Fruit fly (Drosophila melanogaster) whole organism, embryonic: ENCODE measurements around the gene cic.

ENCODE experiments used
- B-H1 ChIP-seq: fragments of 200-800 bp; sonication (Bioruptor generic); IDR thresholded peaks from 3 replicates; pipeline ENCODE4 v1.3.6; 2022; ENCODE audit warnings: missing biosample characterization, missing genetic modification characterization
- BEAF-32 ChIP-seq: fragments of 200-800 bp; sonication (Bioruptor generic); optimal IDR thresholded peaks from 3 replicates; lab custom pipeline; 2017; ENCODE audit warnings: missing biosample characterization, missing genetic modification characterization, mild to moderate bottlenecking, moderate library complexity, missing genetic modification reagents
- CG11093 ChIP-seq: fragments of 200-800 bp; sonication (Bioruptor generic); IDR thresholded peaks from 3 replicates; pipeline ENCODE4 v1.3.6; 2022; ENCODE audit warnings: missing biosample characterization, missing genetic modification characterization
- CG12071 ChIP-seq: fragments of 200-800 bp; sonication (Bioruptor generic); optimal IDR thresholded peaks from 3 replicates; lab custom pipeline; 2018; ENCODE audit warnings: missing biosample characterization, mild to moderate bottlenecking, missing genetic modification characterization
- CG13424 ChIP-seq: fragments of 200-800 bp; sonication (Bioruptor generic); optimal IDR thresholded peaks from 2 replicates; lab custom pipeline; 2019; ENCODE audit warnings: missing biosample characterization, mild to moderate bottlenecking, missing genetic modification characterization, moderate library complexity
- CG14710 ChIP-seq: fragments of 200-800 bp; sonication (Bioruptor generic); optimal IDR thresholded peaks from 3 replicates; lab custom pipeline; 2019; ENCODE audit warnings: missing biosample characterization, mild to moderate bottlenecking, missing genetic modification characterization, moderate library complexity
- CG16863 ChIP-seq: fragments of 200-800 bp; sonication (Bioruptor generic); optimal IDR thresholded peaks from 3 replicates; lab custom pipeline; 2016; ENCODE audit warnings: missing biosample characterization, missing genetic modification characterization
- CG17361 ChIP-seq: fragments of 200-800 bp; sonication (Bioruptor generic); IDR thresholded peaks from 3 replicates; pipeline ENCODE4 v1.3.6; 2022; ENCODE audit warnings: missing biosample characterization, missing genetic modification characterization
- CG1832 ChIP-seq: fragments of 200-800 bp; sonication (Bioruptor generic); optimal IDR thresholded peaks from 2 replicates; lab custom pipeline; 2017; ENCODE audit warnings: missing biosample characterization, mild to moderate bottlenecking, missing genetic modification characterization, inconsistent platforms
- CG2120 ChIP-seq: fragments of 200-800 bp; sonication (Bioruptor generic); optimal IDR thresholded peaks from 3 replicates; lab custom pipeline; 2016; ENCODE audit warnings: missing biosample characterization, missing genetic modification characterization
- CG2889 ChIP-seq: fragments of 200-800 bp; sonication (Bioruptor generic); IDR thresholded peaks from 3 replicates; pipeline ENCODE4 v1.3.6; 2022; ENCODE audit warnings: missing biosample characterization, missing genetic modification characterization
- CG33213 ChIP-seq: fragments of 200-800 bp; sonication (Bioruptor generic); optimal IDR thresholded peaks from 3 replicates; lab custom pipeline; 2016; ENCODE audit warnings: missing biosample characterization, missing genetic modification characterization
- CG4328 ChIP-seq: fragments of 200-800 bp; sonication (Bioruptor generic); optimal IDR thresholded peaks from 3 replicates; lab custom pipeline; 2017; ENCODE audit warnings: missing biosample characterization, missing genetic modification reagents, missing genetic modification characterization
- CG6765 ChIP-seq: fragments of 200-800 bp; sonication (Bioruptor generic); optimal IDR thresholded peaks from 3 replicates; lab custom pipeline; 2017; ENCODE audit warnings: missing biosample characterization, mild to moderate bottlenecking, missing genetic modification characterization
- CG8944 ChIP-seq: fragments of 200-800 bp; sonication (Bioruptor generic); optimal IDR thresholded peaks from 3 replicates; lab custom pipeline; 2016; ENCODE audit warnings: missing biosample characterization, missing genetic modification characterization
- CoRest ChIP-seq: fragments of 200-800 bp; sonication (Bioruptor generic); optimal IDR thresholded peaks from 3 replicates; lab custom pipeline; 2018; ENCODE audit warnings: missing biosample characterization, mild to moderate bottlenecking, missing genetic modification characterization, moderate library complexity
- Dad ChIP-seq: fragments of 200-800 bp; sonication (Bioruptor generic); optimal IDR thresholded peaks from 3 replicates; lab custom pipeline; 2016; ENCODE audit warnings: missing biosample characterization, missing genetic modification characterization
- Dref ChIP-seq: fragments of 200-800 bp; sonication (Bioruptor generic); IDR thresholded peaks from 2 replicates; pipeline ENCODE4 v1.3.6; 2022; ENCODE audit warnings: missing biosample characterization, missing genetic modification characterization
- Ets65A ChIP-seq: fragments of 200-800 bp; sonication (Bioruptor generic); peaks from one replicate; lab custom pipeline; 2016; ENCODE audit warnings: missing biosample characterization, missing genetic modification characterization
- Nf-YA ChIP-seq: fragments of 200-800 bp; sonication (Bioruptor generic); IDR thresholded peaks from 2 replicates; pipeline ENCODE4 v1.3.6; 2022; ENCODE audit warnings: missing biosample characterization, missing genetic modification characterization
- Nf-YB ChIP-seq: fragments of 200-800 bp; sonication (Bioruptor generic); optimal IDR thresholded peaks from 3 replicates; lab custom pipeline; 2019; ENCODE audit warnings: missing biosample characterization, mild to moderate bottlenecking, missing genetic modification characterization, moderate library complexity
- PHDP ChIP-seq: fragments of 200-800 bp; sonication (Bioruptor generic); optimal IDR thresholded peaks from 3 replicates; lab custom pipeline; 2018; ENCODE audit warnings: missing biosample characterization, mild to moderate bottlenecking, missing genetic modification characterization, moderate library complexity
- al ChIP-seq: fragments of 200-800 bp; sonication (Bioruptor generic); IDR thresholded peaks from 2 replicates; pipeline ENCODE4 v1.3.6; 2022; ENCODE audit warnings: missing biosample characterization, missing genetic modification characterization
- bigmax ChIP-seq: fragments of 200-800 bp; sonication (Bioruptor generic); optimal IDR thresholded peaks from 2 replicates; lab custom pipeline; 2018; ENCODE audit warnings: missing biosample characterization, mild to moderate bottlenecking, missing genetic modification characterization
- cad ChIP-seq: fragments of >200 bp; optimal IDR thresholded peaks from 2 replicates; lab custom pipeline; 2017; ENCODE audit warnings: missing biosample characterization, missing genetic modification characterization
- caup ChIP-seq: fragments of 200-800 bp; sonication (Bioruptor generic); optimal IDR thresholded peaks from 3 replicates; lab custom pipeline; 2017; ENCODE audit warnings: missing biosample characterization, mild to moderate bottlenecking, missing genetic modification characterization, moderate library complexity; ENCODE audit not compliant: severe bottlenecking
- dmrt11E ChIP-seq: fragments of 200-800 bp; sonication (Bioruptor generic); optimal IDR thresholded peaks from 3 replicates; lab custom pipeline; 2018; ENCODE audit warnings: missing biosample characterization, mild to moderate bottlenecking, missing genetic modification characterization, moderate library complexity
- fd64A ChIP-seq: fragments of 200-800 bp; sonication (Bioruptor generic); optimal IDR thresholded peaks from 3 replicates; lab custom pipeline; 2018; ENCODE audit warnings: missing biosample characterization, mild to moderate bottlenecking, missing genetic modification characterization
- fru ChIP-seq: fragments of >200 bp; optimal IDR thresholded peaks from 2 replicates; lab custom pipeline; 2017
- ftz-f1 ChIP-seq: fragments of 200-800 bp; sonication (Bioruptor generic); optimal IDR thresholded peaks from 2 replicates; lab custom pipeline; 2016; ENCODE audit warnings: missing biosample characterization, missing genetic modification characterization
- gsb ChIP-seq: fragments of 200-800 bp; sonication (Bioruptor generic); IDR thresholded peaks from 2 replicates; pipeline ENCODE4 v1.3.6; 2022; ENCODE audit warnings: missing biosample characterization, missing genetic modification characterization
- insv ChIP-seq, 2 experiments: fragments of 200-800 bp; sonication (Bioruptor generic); optimal IDR thresholded peaks; 3 replicates each; lab custom pipeline; 2016 to 2018; ENCODE audit warnings: missing biosample characterization in 2 of 2, missing genetic modification characterization in 2 of 2
- lbe ChIP-seq: fragments of 200-800 bp; sonication (Bioruptor generic); optimal IDR thresholded peaks from 2 replicates; lab custom pipeline; 2016; ENCODE audit warnings: missing biosample characterization, mild to moderate bottlenecking, missing genetic modification characterization
- nmo ChIP-seq: fragments of 200-800 bp; sonication (Bioruptor generic); optimal IDR thresholded peaks from 2 replicates; lab custom pipeline; 2018; ENCODE audit warnings: missing biosample characterization, mild to moderate bottlenecking, missing genetic modification characterization, moderate library complexity
- pan ChIP-seq, 4 experiments: fragments of >200 bp in 3 of 4; fragments of 200-800 bp in 1 of 4; sonication (Bioruptor generic) in 1 of 4; optimal IDR thresholded peaks in 3 of 4; IDR thresholded peaks in 1 of 4; 2 replicates each; pipeline versions ENCODE4 v1.3.6 to Lab custom; 2017 to 2022; ENCODE audit warnings: missing biosample characterization in 2 of 4, missing genetic modification characterization in 2 of 4, mixed read lengths in 1 of 4
- pfk ChIP-seq: fragments of 200-800 bp; sonication (Bioruptor generic); optimal IDR thresholded peaks from 2 replicates; lab custom pipeline; 2018; ENCODE audit warnings: missing biosample characterization, mild to moderate bottlenecking, missing genetic modification characterization, moderate library complexity
- rib ChIP-seq: fragments of 200-800 bp; sonication (Bioruptor generic); IDR thresholded peaks from 2 replicates; pipeline ENCODE4 v1.3.6; 2022; ENCODE audit warnings: missing biosample characterization, missing genetic modification characterization
- row ChIP-seq: fragments of 200-800 bp; sonication (Bioruptor generic); IDR thresholded peaks from 3 replicates; pipeline ENCODE4 v1.3.6; 2022; ENCODE audit warnings: missing biosample characterization, missing genetic modification characterization
- sens-2 ChIP-seq: fragments of 200-800 bp; sonication (Bioruptor generic); IDR thresholded peaks from 2 replicates; pipeline ENCODE4 v1.3.6; 2022; ENCODE audit warnings: missing biosample characterization, missing genetic modification characterization
- slou ChIP-seq: fragments of 200-800 bp; sonication (Bioruptor generic); optimal IDR thresholded peaks from 3 replicates; lab custom pipeline; 2016; ENCODE audit warnings: missing biosample characterization, missing genetic modification characterization
- sna ChIP-seq: fragments of 200-800 bp; sonication (Bioruptor generic); IDR thresholded peaks from 2 replicates; pipeline ENCODE4 v1.3.6; 2022; ENCODE audit warnings: missing biosample characterization, missing genetic modification characterization; ENCODE audit not compliant: partially characterized antibody
- stc ChIP-seq: fragments of 200-800 bp; sonication (Bioruptor generic); IDR thresholded peaks from 2 replicates; pipeline ENCODE4 v1.3.6; 2022; ENCODE audit warnings: missing biosample characterization, missing genetic modification characterization
- stwl ChIP-seq: fragments of 200-800 bp; sonication (Bioruptor generic); optimal IDR thresholded peaks from 3 replicates; lab custom pipeline; 2018; ENCODE audit warnings: missing biosample characterization, mild to moderate bottlenecking, missing genetic modification characterization, moderate library complexity
- tup ChIP-seq: fragments of 200-800 bp; sonication (Bioruptor generic); optimal IDR thresholded peaks from 2 replicates; lab custom pipeline; 2016; ENCODE audit warnings: missing biosample characterization, mild to moderate bottlenecking, missing genetic modification characterization, moderate library complexity
- unc-4 ChIP-seq: fragments of 200-800 bp; sonication (Bioruptor generic); IDR thresholded peaks from 2 replicates; pipeline ENCODE4 v1.3.6; 2022; ENCODE audit warnings: missing biosample characterization, missing genetic modification characterization; ENCODE audit not compliant: partially characterized antibody
- vnd ChIP-seq: fragments of 200-800 bp; sonication (Bioruptor generic); IDR thresholded peaks from 3 replicates; pipeline ENCODE4 v1.3.6; 2022; ENCODE audit warnings: missing biosample characterization, missing genetic modification characterization; ENCODE audit not compliant: partially characterized antibody
- vvl ChIP-seq: fragments of 200-800 bp; sonication (Bioruptor generic); IDR thresholded peaks from 2 replicates; pipeline ENCODE4 v1.3.6; 2022; ENCODE audit warnings: missing biosample characterization, missing genetic modification characterization

The cic gene

dm6 chr3R:20309661-20310497 is 57.3 kb downstream of the cic start (continued):
- TF ChIP-seq CG33213 (GFP tag; lab: Kevin White, UChicago) (no peak), Nf-YA (GFP tag; lab: Robert Waterston, UW) (no peak), CG14710 (tag; lab: Kevin White, UChicago) (no peak), caup (GFP tag; lab: Kevin White, UChicago) (no peak), nmo (no peak), unc-4 (GFP tag; lab: Robert Waterston, UW) (no peak), pan (optimal IDR thresholded peaks at IDR 0.05; lab: Kevin White, UChicago) (no peak), pan (GFP tag; optimal IDR thresholded peaks at IDR 0.05 in 1 of 2, IDR thresholded peaks at IDR 0.05 in 1 of 2) (no peak), CG13424 (tag; lab: Kevin White, UChicago) (no peak), Nf-YB (GFP tag; lab: Kevin White, UChicago) (no peak), stwl (tag; lab: Kevin White, UChicago) (no peak), cad (GFP tag; lab: Kevin White, UChicago) (peak; percentile 7), gsb (GFP tag; lab: Robert Waterston, UW) (no peak), sens-2 (GFP tag; lab: Robert Waterston, UW) (no peak), fd64A (GFP tag; lab: Kevin White, UChicago) (no peak), CG2120 (GFP tag; lab: Kevin White, UChicago) (no peak), CG16863 (GFP tag; lab: Kevin White, UChicago) (no peak), CG8944 (GFP tag; lab: Kevin White, UChicago) (no peak), CG11093 (GFP tag; lab: Robert Waterston, UW) (no peak), PHDP (tag; lab: Kevin White, UChicago) (no peak), CG6765 (GFP tag; lab: Kevin White, UChicago) (no peak), rib (GFP tag; lab: Robert Waterston, UW) (no peak), bigmax (GFP tag; lab: Kevin White, UChicago) (no peak), fru (lab: Kevin White, UChicago) (no peak), sna (GFP tag; lab: Robert Waterston, UW) (no peak), pfk (no peak), insv (GFP tag; optimal IDR thresholded peaks at IDR 0.05; lab: Kevin White, UChicago) (peak; percentile 36 to 91), CoRest (tag; lab: Kevin White, UChicago) (no peak), CG1832 (GFP tag; lab: Kevin White, UChicago) (no peak), CG4328 (peak; percentile 3), slou (GFP tag; lab: Kevin White, UChicago) (no peak), BEAF-32 (no peak), CG2889 (no peak), Ets65A (peak; percentile 83), tup (GFP tag; lab: Kevin White, UChicago) (no peak), stc (GFP tag; lab: Robert Waterston, UW) (peak; percentile 7; the same call in 1 of the 2 replicates), ftz-f1 (GFP tag; lab: Kevin White, UChicago) (no peak), lbe (GFP tag; lab: Kevin White, UChicago) (no peak), Dref (no peak), vnd (GFP tag; lab: Robert Waterston, UW) (no peak), al (GFP tag; lab: Robert Waterston, UW) (0 out of 2 replicates have a peak, but pooled peaks have one; percentile 13), row (GFP tag; lab: Robert Waterston, UW) (peak; percentile 25; the same call in 1 of the 3 replicates), dmrt11E (no peak), CG12071 (GFP tag; lab: Kevin White, UChicago) (no peak), vvl (GFP tag; lab: Robert Waterston, UW) (peak; percentile 5; the same call in 1 of the 2 replicates), CG17361 (GFP tag; lab: Robert Waterston, UW) (no peak), B-H1 (GFP tag; lab: Robert Waterston, UW) (no peak), Dad (GFP tag; lab: Kevin White, UChicago) (no peak)
